Fruit fly (Drosophila melanogaster): ENCODE data around the gene RhoGAP1A.

Gene RhoGAP1A

dm6 chrX:127350-127768 is at the start of gene RhoGAP1A:
TSS of gene RhoGAP1A (plus strand) at chrX:127449.
- no peak for TF ChIP-seq CG12768 (GFP tag; optimal IDR thresholded peaks at IDR 0.05)
- TF ChIP-seq Mnt (GFP tag; optimal IDR thresholded peaks at IDR 0.05): peak; percentile 28
- peak; percentile 55 for TF ChIP-seq bab1 (GFP tag; optimal IDR thresholded peaks at IDR 0.05)
- TF ChIP-seq CG7045 (GFP tag; optimal IDR thresholded peaks at IDR 0.05): no peak
- TF ChIP-seq Crg-1 (GFP tag; optimal IDR thresholded peaks at IDR 0.05): no peak
- no peak for TF ChIP-seq CG1620 (GFP tag; optimal IDR thresholded peaks at IDR 0.05)
- TF ChIP-seq kay (GFP tag; ENCODE audit: borderline replicate concordance): peak; percentile 79
- TF ChIP-seq CG14711 (tag; optimal IDR thresholded peaks at IDR 0.05): no peak
- TF ChIP-seq pad (GFP tag; optimal IDR thresholded peaks at IDR 0.05): no peak
- no peak for TF ChIP-seq Hr96 (GFP tag; optimal IDR thresholded peaks at IDR 0.05)
- no peak for TF ChIP-seq CG11617 (GFP tag; optimal IDR thresholded peaks at IDR 0.05)
- TF ChIP-seq cic (GFP tag; optimal IDR thresholded peaks at IDR 0.05): no peak
- no peak for TF ChIP-seq Clk (GFP tag; optimal IDR thresholded peaks at IDR 0.05)

DNA sequence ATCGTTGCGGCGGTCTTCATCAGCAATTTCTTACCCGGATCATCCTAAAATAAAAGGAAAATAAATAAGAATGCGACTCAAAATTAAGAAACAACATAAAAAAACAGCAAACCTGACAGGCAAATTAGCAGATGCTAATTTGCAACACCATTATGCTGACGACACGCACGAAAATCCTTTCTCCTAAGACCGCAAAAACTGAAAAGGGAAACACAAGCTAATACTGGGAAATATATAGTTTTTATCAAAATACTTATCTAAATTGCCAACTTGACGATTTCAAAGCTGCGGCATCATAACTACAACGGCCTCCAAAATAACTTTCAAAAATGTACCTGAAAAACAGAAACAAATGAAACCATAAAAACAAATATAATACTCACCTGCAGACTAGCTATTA is 12.2 kb upstream of the RhoGAP1A start:
- TF ChIP-seq kay (GFP tag; ENCODE audit: borderline replicate concordance) (peak; percentile 89), toe (GFP tag; optimal IDR thresholded peaks at IDR 0.05) (no peak), Hr96 (GFP tag; optimal IDR thresholded peaks at IDR 0.05) (peak; percentile 23)

- no peak for TF ChIP-seq CG12768 (GFP tag; optimal IDR thresholded peaks at IDR 0.05)
- no peak for TF ChIP-seq cic (GFP tag; optimal IDR thresholded peaks at IDR 0.05)
- TF ChIP-seq Hr96 (GFP tag; optimal IDR thresholded peaks at IDR 0.05): no peak
- no peak for TF ChIP-seq CG33017 (tag; optimal IDR thresholded peaks at IDR 0.05)
- TF ChIP-seq Mnt (GFP tag; optimal IDR thresholded peaks at IDR 0.05): no peak
- TF ChIP-seq bab1 (GFP tag; optimal IDR thresholded peaks at IDR 0.05): no peak
Measured at dm6 chrX:123799-124198, 3.5 kb upstream of the RhoGAP1A start.

DNA sequence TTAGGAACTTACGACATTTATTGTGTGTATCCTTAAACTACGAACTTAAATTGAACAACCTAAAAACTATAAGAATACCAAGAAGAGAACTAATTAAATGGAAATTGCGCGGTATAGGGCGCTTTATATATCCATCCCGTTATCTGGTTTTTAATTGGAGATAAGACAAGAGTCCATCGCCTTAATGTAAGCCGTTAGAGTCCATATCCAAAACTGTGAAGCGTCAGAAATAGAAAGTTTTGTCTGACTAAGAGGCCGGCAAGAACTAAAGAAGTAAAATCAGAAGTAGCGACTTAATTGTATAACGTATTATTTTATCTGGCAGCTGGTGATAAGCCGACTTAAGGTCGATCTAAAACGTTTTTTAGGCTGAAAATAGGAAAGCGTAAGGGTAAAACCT is 635 bp upstream of the RhoGAP1A start, which contains the start of gene CG17636:
Gene CG17636, minus strand, starts transcription at position 101 of the 400 bp plus-strand sequence.
- TF ChIP-seq cic (GFP tag; optimal IDR thresholded peaks at IDR 0.05) (no peak), kay (GFP tag; ENCODE audit: borderline replicate concordance) (no peak), CG33017 (tag; optimal IDR thresholded peaks at IDR 0.05) (no peak), cnc (optimal IDR thresholded peaks at IDR 0.05) (no peak), toe (GFP tag; optimal IDR thresholded peaks at IDR 0.05) (no peak), CG14711 (tag; optimal IDR thresholded peaks at IDR 0.05) (no peak)

DNA sequence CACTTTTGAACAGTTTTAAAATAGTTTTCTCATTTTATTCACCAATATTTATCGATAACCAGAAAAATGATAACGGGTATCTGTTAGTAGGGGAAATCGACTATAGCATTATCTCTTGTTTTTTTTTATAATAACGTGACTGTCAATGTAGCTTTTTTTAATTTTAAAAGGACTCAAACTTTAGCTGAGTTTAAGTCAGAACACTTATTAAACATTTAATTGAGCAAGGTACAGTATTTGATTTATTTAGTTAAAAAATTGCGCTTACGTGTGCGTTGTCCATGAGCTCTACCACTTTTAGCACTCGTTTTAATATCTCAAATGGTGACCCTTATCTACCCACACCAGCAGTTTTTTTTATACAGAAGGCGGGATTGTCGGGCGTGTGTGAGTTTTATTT is 3.3 kb downstream of the RhoGAP1A start:
- TF ChIP-seq cnc (optimal IDR thresholded peaks at IDR 0.05) (no peak), Crg-1 (GFP tag; optimal IDR thresholded peaks at IDR 0.05) (no peak), tj (GFP tag; optimal IDR thresholded peaks at IDR 0.05) (peak; percentile 13), CG5204 (GFP tag; optimal IDR thresholded peaks at IDR 0.05) (no peak), CG14711 (tag; optimal IDR thresholded peaks at IDR 0.05) (peak; percentile 30), kay (GFP tag; ENCODE audit: borderline replicate concordance) (no peak)

- TF ChIP-seq cic (GFP tag; optimal IDR thresholded peaks at IDR 0.05) (no peak), CG5204 (GFP tag; optimal IDR thresholded peaks at IDR 0.05) (no peak), CG33017 (tag; optimal IDR thresholded peaks at IDR 0.05) (no peak), Clk (GFP tag; optimal IDR thresholded peaks at IDR 0.05) (no peak), ovo (GFP tag; optimal IDR thresholded peaks at IDR 0.05) (no peak), CG12768 (GFP tag; optimal IDR thresholded peaks at IDR 0.05) (no peak)
Measured at dm6 chrX:140018-140417, 12.8 kb downstream of the RhoGAP1A start, which contains the start of gene tyn. TSS of gene tyn (plus strand) at chrX:140318.

- TF ChIP-seq Hr96 (GFP tag; optimal IDR thresholded peaks at IDR 0.05) (no peak), pad (GFP tag; optimal IDR thresholded peaks at IDR 0.05) (no peak), CG1620 (GFP tag; optimal IDR thresholded peaks at IDR 0.05) (no peak), Mnt (GFP tag; optimal IDR thresholded peaks at IDR 0.05) (no peak), toe (GFP tag; optimal IDR thresholded peaks at IDR 0.05) (no peak), cnc (optimal IDR thresholded peaks at IDR 0.05) (no peak), CG12768 (GFP tag; optimal IDR thresholded peaks at IDR 0.05) (no peak), CG11617 (GFP tag; optimal IDR thresholded peaks at IDR 0.05) (no peak), bab1 (GFP tag; optimal IDR thresholded peaks at IDR 0.05) (peak; percentile 29), CG7101 (tag; optimal IDR thresholded peaks at IDR 0.05) (peak; percentile 13), CG33017 (tag; optimal IDR thresholded peaks at IDR 0.05) (no peak), CG7045 (GFP tag; optimal IDR thresholded peaks at IDR 0.05) (no peak), CG14711 (tag; optimal IDR thresholded peaks at IDR 0.05) (no peak), Crg-1 (GFP tag; optimal IDR thresholded peaks at IDR 0.05) (no peak), tj (GFP tag; optimal IDR thresholded peaks at IDR 0.05) (peak; percentile 23), Clk (GFP tag; optimal IDR thresholded peaks at IDR 0.05) (no peak), kay (GFP tag; ENCODE audit: borderline replicate concordance) (no peak)
Measured at dm6 chrX:141961-142360, 14.7 kb downstream of the RhoGAP1A start.

DNA sequence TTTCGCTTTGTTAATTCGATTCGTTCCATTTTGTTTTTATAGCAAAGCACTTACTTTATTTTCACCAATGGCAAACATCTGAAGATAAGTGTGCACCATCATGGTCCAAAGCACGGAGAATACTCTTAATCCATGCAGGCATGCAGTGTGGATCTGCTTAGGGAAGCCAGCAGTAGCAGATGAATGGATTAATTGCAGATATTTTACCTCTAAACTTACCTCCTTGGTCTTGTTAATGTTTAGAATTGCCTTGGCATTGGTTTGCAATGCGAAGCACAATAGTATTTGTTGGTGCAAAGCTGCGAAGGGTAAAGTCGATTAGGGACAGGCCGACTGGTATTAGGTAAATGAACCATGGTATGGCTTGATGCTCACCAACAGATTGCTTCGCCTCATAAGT is 17.8 kb downstream of the RhoGAP1A start:
- no peak for TF ChIP-seq tj (GFP tag; optimal IDR thresholded peaks at IDR 0.05)
- TF ChIP-seq cic (GFP tag; optimal IDR thresholded peaks at IDR 0.05): no peak
- no peak for TF ChIP-seq CG12768 (GFP tag; optimal IDR thresholded peaks at IDR 0.05)
- no peak for TF ChIP-seq cnc (optimal IDR thresholded peaks at IDR 0.05)
- TF ChIP-seq CG33017 (tag; optimal IDR thresholded peaks at IDR 0.05): no peak
- no peak for TF ChIP-seq CG7101 (tag; optimal IDR thresholded peaks at IDR 0.05)
- no peak for TF ChIP-seq CG1620 (GFP tag; optimal IDR thresholded peaks at IDR 0.05)
- no peak for TF ChIP-seq Clk (GFP tag; optimal IDR thresholded peaks at IDR 0.05)
- no peak for TF ChIP-seq CG14711 (tag; optimal IDR thresholded peaks at IDR 0.05)
- TF ChIP-seq Crg-1 (GFP tag; optimal IDR thresholded peaks at IDR 0.05): no peak
- no peak for TF ChIP-seq toe (GFP tag; optimal IDR thresholded peaks at IDR 0.05)

Measured in whole organism, adult.